Worm (Caenorhabditis elegans) whole organism, L1 larva: ENCODE data around the gene R10E4.1.

ENCODE experiments used
- C04F5.9 ChIP-seq: sonication (generic microtip); optimal IDR thresholded peaks from 2 replicates; lab custom pipeline; 2016; ENCODE audit warnings: missing genetic modification characterization, missing compliant biosample characterization
- Y116A8C.19 ChIP-seq: sonication (generic microtip); optimal IDR thresholded peaks from 2 replicates; lab custom pipeline; 2016; ENCODE audit warnings: missing compliant biosample characterization, missing genetic modification characterization, borderline replicate concordance
- aly-2 ChIP-seq: fragments of 150-350 bp; optimal IDR thresholded peaks from 2 replicates; lab custom pipeline; 2014; ENCODE audit warnings: missing biosample characterization, missing genetic modification characterization
- ceh-63 ChIP-seq: fragments of 200-800 bp; sonication (Bioruptor generic); optimal IDR thresholded peaks from 2 replicates; lab custom pipeline; 2018; ENCODE audit warnings: mild to moderate bottlenecking, missing genetic modification characterization, missing compliant biosample characterization
- ceh-8 ChIP-seq: fragments of 200-800 bp; sonication (Bioruptor generic); optimal IDR thresholded peaks from 2 replicates; lab custom pipeline; 2018; ENCODE audit warnings: mild to moderate bottlenecking, missing genetic modification characterization, moderate library complexity, missing compliant biosample characterization
- ceh-88 ChIP-seq: fragments of 200-800 bp; sonication (Bioruptor generic); IDR thresholded peaks from 2 replicates; pipeline ENCODE4 v1.3.6; 2022; ENCODE audit warnings: missing genetic modification characterization, missing compliant biosample characterization
- ceh-90 ChIP-seq: sonication (generic microtip); optimal IDR thresholded peaks from 2 replicates; lab custom pipeline; 2016; ENCODE audit warnings: missing genetic modification characterization, missing compliant biosample characterization
- ces-1 ChIP-seq: fragments of 150-350 bp; optimal IDR thresholded peaks from 2 replicates; lab custom pipeline; 2014; ENCODE audit warnings: missing biosample characterization, missing genetic modification reagents, missing genetic modification characterization
- dsc-1 ChIP-seq: sonication (generic microtip); optimal IDR thresholded peaks from 2 replicates; lab custom pipeline; 2016; ENCODE audit warnings: mild to moderate bottlenecking, missing genetic modification characterization, missing compliant biosample characterization
- efl-1 ChIP-seq, 4 experiments: fragments of 150-350 bp; optimal IDR thresholded peaks in 3 of 4; peaks in 1 of 4; 1 replicate in 1 of 4; 2 replicates in 3 of 4; lab custom pipeline; 2014; ENCODE audit warnings: missing biosample characterization in 2 of 4, missing genetic modification characterization in 2 of 4, missing genetic modification reagents in 2 of 4
- efl-3 ChIP-seq: fragments of 200-800 bp; sonication (Bioruptor generic); optimal IDR thresholded peaks from 2 replicates; lab custom pipeline; 2018; ENCODE audit warnings: mild to moderate bottlenecking, missing genetic modification characterization, missing compliant biosample characterization
- egl-13 ChIP-seq: sonication (generic microtip); optimal IDR thresholded peaks from 2 replicates; lab custom pipeline; 2016; ENCODE audit warnings: missing genotype, missing genetic modification reagents, missing genetic modification characterization, missing compliant biosample characterization
- elt-2 ChIP-seq: sonication (generic microtip); optimal IDR thresholded peaks from 2 replicates; lab custom pipeline; 2016; ENCODE audit warnings: missing genetic modification characterization, mild to moderate bottlenecking, inconsistent platforms, missing compliant biosample characterization, missing genetic modification reagents
- elt-3 ChIP-seq, 6 experiments: fragments of 150-350 bp in 1 of 6; sonication (generic microtip); optimal IDR thresholded peaks; 2 replicates each; lab custom pipeline; 2017 to 2018; ENCODE audit warnings: missing biosample characterization in 6 of 6, missing genetic modification characterization in 6 of 6, inconsistent platforms in 1 of 6
- fkh-8 ChIP-seq: sonication (generic microtip); optimal IDR thresholded peaks from 2 replicates; lab custom pipeline; 2016; ENCODE audit warnings: mild to moderate bottlenecking, missing genetic modification characterization, missing compliant biosample characterization
- fos-1 ChIP-seq: fragments of 150-350 bp; optimal IDR thresholded peaks from 2 replicates; lab custom pipeline; 2014; ENCODE audit warnings: missing biosample characterization, missing genetic modification characterization
- hpl-2 ChIP-seq: fragments of 150-350 bp; optimal IDR thresholded peaks from 2 replicates; lab custom pipeline; 2014; ENCODE audit warnings: missing biosample characterization, missing genetic modification reagents, missing genetic modification characterization
- irx-1 ChIP-seq: sonication (generic microtip); optimal IDR thresholded peaks from 2 replicates; lab custom pipeline; 2016; ENCODE audit warnings: missing genetic modification characterization, missing compliant biosample characterization
- jun-1 ChIP-seq: fragments of 150-350 bp; optimal IDR thresholded peaks from 2 replicates; lab custom pipeline; 2014; ENCODE audit warnings: missing biosample characterization, missing genetic modification reagents, missing genetic modification characterization
- lin-13 ChIP-seq: fragments of 150-350 bp; optimal IDR thresholded peaks from 2 replicates; lab custom pipeline; 2014; ENCODE audit warnings: missing biosample characterization, missing genetic modification reagents, missing genetic modification characterization
- lin-14 ChIP-seq: fragments of 200-800 bp; sonication (Bioruptor generic); optimal IDR thresholded peaks from 2 replicates; lab custom pipeline; 2018; ENCODE audit warnings: mild to moderate bottlenecking, missing genetic modification characterization, moderate library complexity, missing compliant biosample characterization
- lin-15B ChIP-seq: fragments of 150-350 bp; sonication (generic microtip); optimal IDR thresholded peaks from 3 replicates; lab custom pipeline; 2014; ENCODE audit warnings: missing biosample characterization, missing genetic modification characterization
- lin-35 ChIP-seq, 2 experiments: fragments of 150-350 bp; optimal IDR thresholded peaks; 2 replicates each; lab custom pipeline; 2014; ENCODE audit warnings: missing biosample characterization in 2 of 2, missing genetic modification characterization in 2 of 2, missing genetic modification reagents in 2 of 2
- lin-39 ChIP-seq: fragments of 150-350 bp; optimal IDR thresholded peaks from 2 replicates; lab custom pipeline; 2014; ENCODE audit warnings: missing biosample characterization, missing genetic modification reagents, missing genetic modification characterization
- lsy-2 ChIP-seq, 2 experiments: fragments of 150-350 bp; optimal IDR thresholded peaks; 2 replicates each; lab custom pipeline; 2014; ENCODE audit warnings: missing biosample characterization in 2 of 2, missing genetic modification characterization in 2 of 2
- mdl-1 ChIP-seq, 2 experiments: fragments of 150-350 bp; optimal IDR thresholded peaks; 2 replicates each; lab custom pipeline; 2014 to 2017; ENCODE audit warnings: missing biosample characterization in 2 of 2, missing genetic modification characterization in 2 of 2, inconsistent platforms in 1 of 2
- mef-2 ChIP-seq: fragments of 150-350 bp; optimal IDR thresholded peaks from 2 replicates; lab custom pipeline; 2014; ENCODE audit warnings: missing biosample characterization, missing genetic modification characterization
- mep-1 ChIP-seq: fragments of 150-350 bp; optimal IDR thresholded peaks from 2 replicates; lab custom pipeline; 2014; ENCODE audit warnings: missing biosample characterization, missing genetic modification characterization
- nhr-11 ChIP-seq: fragments of 150-350 bp; optimal IDR thresholded peaks from 2 replicates; lab custom pipeline; 2014; ENCODE audit warnings: missing biosample characterization, missing genetic modification characterization
- nhr-12 ChIP-seq: sonication (generic microtip); optimal IDR thresholded peaks from 2 replicates; lab custom pipeline; 2017; ENCODE audit warnings: missing biosample characterization, missing genetic modification characterization
- nhr-19 ChIP-seq: fragments of 200-800 bp; sonication (Bioruptor generic); conservative IDR thresholded peaks from 2 replicates; pipeline ENCODE4 v1.3.6; 2022; ENCODE audit warnings: missing genetic modification characterization, missing compliant biosample characterization
- nhr-20 ChIP-seq: sonication (generic microtip); optimal IDR thresholded peaks from 2 replicates; lab custom pipeline; 2016; ENCODE audit warnings: mild to moderate bottlenecking, missing genetic modification characterization, missing compliant biosample characterization
- nhr-237 ChIP-seq: fragments of 150-350 bp; optimal IDR thresholded peaks from 2 replicates; lab custom pipeline; 2014; ENCODE audit warnings: missing biosample characterization, missing genetic modification characterization
- nhr-47 ChIP-seq: sonication (generic microtip); optimal IDR thresholded peaks from 2 replicates; lab custom pipeline; 2016; ENCODE audit warnings: mild to moderate bottlenecking, missing genetic modification characterization, moderate library complexity, missing compliant biosample characterization
- nhr-71 ChIP-seq: sonication (generic microtip); optimal IDR thresholded peaks from 2 replicates; lab custom pipeline; 2016; ENCODE audit warnings: mild to moderate bottlenecking, missing genetic modification characterization, moderate library complexity, missing compliant biosample characterization
- nhr-77 ChIP-seq: fragments of 150-350 bp; optimal IDR thresholded peaks from 2 replicates; lab custom pipeline; 2014; ENCODE audit warnings: missing biosample characterization, missing genetic modification characterization
- nhr-85 ChIP-seq: sonication (generic microtip); peaks from one replicate; lab custom pipeline; 2016; ENCODE audit warnings: missing genetic modification characterization, inconsistent platforms, missing compliant biosample characterization
- nhr-90 ChIP-seq: sonication (generic microtip); optimal IDR thresholded peaks from 2 replicates; lab custom pipeline; 2016; ENCODE audit warnings: mild to moderate bottlenecking, missing genetic modification characterization, missing compliant biosample characterization; ENCODE audit not compliant: poor library complexity
- pax-3 ChIP-seq: fragments of 200-800 bp; sonication (Bioruptor generic); optimal IDR thresholded peaks from 2 replicates; lab custom pipeline; 2018; ENCODE audit warnings: mild to moderate bottlenecking, missing genetic modification characterization, moderate library complexity, missing compliant biosample characterization
- snu-23 ChIP-seq: sonication (generic microtip); optimal IDR thresholded peaks from 2 replicates; lab custom pipeline; 2016; ENCODE audit warnings: missing genetic modification characterization, missing compliant biosample characterization
- sox-4 ChIP-seq: sonication (generic microtip); optimal IDR thresholded peaks from 2 replicates; lab custom pipeline; 2016; ENCODE audit warnings: missing genetic modification characterization, missing compliant biosample characterization
- sup-37 ChIP-seq: fragments of 200-800 bp; sonication (Bioruptor generic); optimal IDR thresholded peaks from 2 replicates; lab custom pipeline; 2018; ENCODE audit warnings: mild to moderate bottlenecking, missing genetic modification characterization, missing compliant biosample characterization
- tbx-2 ChIP-seq: sonication (generic microtip); optimal IDR thresholded peaks from 2 replicates; lab custom pipeline; 2016; ENCODE audit warnings: missing genetic modification characterization, missing compliant biosample characterization
- tlp-1 ChIP-seq: fragments of 150-350 bp; optimal IDR thresholded peaks from 2 replicates; lab custom pipeline; 2014; ENCODE audit warnings: missing biosample characterization, missing genetic modification characterization
- unc-130 ChIP-seq: fragments of 150-350 bp; optimal IDR thresholded peaks from 2 replicates; lab custom pipeline; 2017; ENCODE audit warnings: missing biosample characterization, missing genetic modification characterization, inconsistent platforms
- unc-86 ChIP-seq: sonication (generic microtip); optimal IDR thresholded peaks from 2 replicates; lab custom pipeline; 2016; ENCODE audit warnings: missing genetic modification characterization, missing compliant biosample characterization
- unc-98 ChIP-seq: fragments of 200-800 bp; sonication (Bioruptor generic); IDR thresholded peaks from 2 replicates; pipeline ENCODE4 v1.3.6; 2022; ENCODE audit warnings: missing genetic modification characterization, missing compliant biosample characterization
- vab-15 ChIP-seq: sonication (generic microtip); optimal IDR thresholded peaks from 2 replicates; lab custom pipeline; 2017; ENCODE audit warnings: missing genotype, mild to moderate bottlenecking, missing genetic modification characterization, missing compliant biosample characterization
- zip-4 ChIP-seq: fragments of 200-800 bp; sonication (Bioruptor generic); optimal IDR thresholded peaks from 2 replicates; lab custom pipeline; 2018; ENCODE audit warnings: mild to moderate bottlenecking, missing genetic modification characterization, moderate library complexity, missing compliant biosample characterization
- ztf-11 ChIP-seq, 2 experiments: sonication (generic microtip); optimal IDR thresholded peaks; 2 replicates each; lab custom pipeline; 2016 to 2017; ENCODE audit warnings: missing genetic modification characterization in 2 of 2, missing biosample characterization in 1 of 2, missing compliant biosample characterization in 1 of 2
- ztf-4 ChIP-seq: fragments of 150-350 bp; optimal IDR thresholded peaks from 2 replicates; lab custom pipeline; 2014; ENCODE audit warnings: missing biosample characterization, missing genetic modification characterization

Gene R10E4.1

DNA sequence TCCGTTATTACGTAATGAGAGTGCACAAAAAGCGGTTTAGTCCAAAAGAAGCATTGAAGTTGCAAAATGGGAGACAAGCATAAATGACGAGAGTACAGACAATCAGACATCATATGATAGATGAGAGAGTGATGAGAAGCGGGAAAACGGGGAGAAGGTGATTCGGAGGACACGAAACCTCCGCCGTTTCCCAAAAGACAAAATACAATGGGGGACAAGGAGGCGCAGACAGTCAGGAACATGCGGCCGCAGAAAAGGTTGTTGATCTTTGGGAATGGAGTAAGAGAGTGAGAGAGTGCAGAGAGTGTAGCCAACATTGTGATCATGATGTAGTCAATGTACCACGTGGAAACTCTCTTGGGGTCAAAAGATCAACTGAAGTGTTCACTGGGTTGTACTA lies 31.9 kb upstream of the R10E4.1 start (continued):
- TF ChIP-seq nhr-47 (tag; lab: Kevin White, UChicago), result peak; percentile 94
- TF ChIP-seq jun-1 (tag; lab: Kevin White, UChicago), result peak; percentile 94
- TF ChIP-seq dsc-1, result peak; percentile 85
- TF ChIP-seq nhr-90, result peak; percentile 91
- TF ChIP-seq aly-2 (tag; lab: Kevin White, UChicago), result no peak
- no peak for TF ChIP-seq tlp-1 (tag; lab: Kevin White, UChicago)
- TF ChIP-seq lsy-2 (tag; optimal IDR thresholded peaks at IDR 0.05; lab: Kevin White, UChicago), result peak; percentile 88 to 90
- no peak for TF ChIP-seq efl-3 (GFP tag; lab: Kevin White, UChicago)
- TF ChIP-seq unc-86, result peak; percentile 88
- TF ChIP-seq nhr-71 (tag; lab: Kevin White, UChicago), result peak; percentile 98
- TF ChIP-seq egl-13 (tag; lab: Kevin White, UChicago), result peak; percentile 83
- no peak for TF ChIP-seq ceh-63 (GFP tag; lab: Kevin White, UChicago)
- TF ChIP-seq pax-3, result peak; percentile 80
- peak; percentile 99 for TF ChIP-seq nhr-85
- TF ChIP-seq efl-1 (optimal IDR thresholded peaks at IDR 0.05; lab: Kevin White, UChicago), result peak; percentile 80 to 84
- TF ChIP-seq efl-1 (GFP tag; optimal IDR thresholded peaks at IDR 0.05 in 1 of 2; lab: Kevin White, UChicago), result peak; percentile 65 to 95
- TF ChIP-seq nhr-77 (tag; lab: Kevin White, UChicago), result peak; percentile 95
- peak; percentile 89 for TF ChIP-seq nhr-19 (GFP tag; lab: Robert Waterston, UW)
- peak; percentile 89 for TF ChIP-seq irx-1 (tag; lab: Kevin White, UChicago)
- peak; percentile 93 for TF ChIP-seq nhr-237
- peak; percentile 100 for TF ChIP-seq nhr-20 (tag; lab: Kevin White, UChicago)
- no peak for TF ChIP-seq ztf-11 (tag; optimal IDR thresholded peaks at IDR 0.05; lab: Kevin White, UChicago)
- peak; percentile 93 for TF ChIP-seq tbx-2 (tag; lab: Kevin White, UChicago)
- TF ChIP-seq snu-23 (GFP tag; lab: Kevin White, UChicago), result peak; percentile 97
- TF ChIP-seq lin-39, result peak; percentile 19
- peak; percentile 65 for TF ChIP-seq nhr-12
- peak; percentile 62 for TF ChIP-seq C04F5.9 (tag; lab: Kevin White, UChicago)
- TF ChIP-seq vab-15 (tag; lab: Kevin White, UChicago), result no peak
- TF ChIP-seq fkh-8 (tag; lab: Kevin White, UChicago), result peak; percentile 97
- peak; percentile 85 for TF ChIP-seq fos-1
- TF ChIP-seq ceh-8, result peak; percentile 81
- peak; percentile 69 for TF ChIP-seq unc-130 (tag; lab: Kevin White, UChicago)
- peak; percentile 94 for TF ChIP-seq ztf-4 (tag; lab: Kevin White, UChicago)
- TF ChIP-seq lin-15B, result peak; percentile 25
- TF ChIP-seq sup-37, result peak; percentile 80
- peak; percentile 66 to 97 for TF ChIP-seq mdl-1 (tag; optimal IDR thresholded peaks at IDR 0.05; lab: Kevin White, UChicago)
- peak; percentile 15; the same call in 1 of the 2 replicates for TF ChIP-seq unc-98 (GFP tag; lab: Robert Waterston, UW)
- peak; percentile 49 for TF ChIP-seq zip-4 (GFP tag; lab: Kevin White, UChicago)
- peak; percentile 79 for TF ChIP-seq sox-4 (tag; lab: Kevin White, UChicago)
- TF ChIP-seq nhr-11 (tag; lab: Kevin White, UChicago), result peak; percentile 98
- TF ChIP-seq ceh-90 (tag; lab: Kevin White, UChicago), result no peak
- TF ChIP-seq lin-14 (GFP tag; lab: Kevin White, UChicago), result peak; percentile 99
- peak; percentile 79 to 87 for TF ChIP-seq lin-35 (GFP tag; optimal IDR thresholded peaks at IDR 0.05; lab: Kevin White, UChicago)
- TF ChIP-seq hpl-2 (GFP tag; lab: Kevin White, UChicago), result peak; percentile 72

DNA sequence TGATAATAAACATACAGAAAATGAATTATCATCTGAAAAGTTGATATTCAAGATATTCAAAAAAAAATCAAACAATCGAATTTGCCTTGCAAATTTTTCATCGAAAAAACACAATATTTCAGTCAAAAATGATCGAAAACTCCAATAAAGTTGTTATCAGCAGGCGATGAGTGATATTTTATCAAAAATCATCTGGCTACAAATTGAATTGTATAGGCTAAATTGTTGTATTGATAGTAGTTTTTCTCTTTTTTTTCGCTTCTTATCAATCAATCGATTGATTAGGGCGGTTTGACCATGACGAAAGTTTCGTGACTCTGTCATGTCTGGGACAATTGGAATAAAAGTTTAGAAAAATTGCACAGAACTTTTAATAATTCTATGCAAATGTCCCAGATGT lies 29.4 kb upstream of the R10E4.1 start:
- TF ChIP-seq lsy-2 (tag; optimal IDR thresholded peaks at IDR 0.05; lab: Kevin White, UChicago) (peak in 1 of 2 experiments; percentile 3), nhr-77 (tag; lab: Kevin White, UChicago) (no peak), efl-1 (optimal IDR thresholded peaks at IDR 0.05; lab: Kevin White, UChicago) (no peak), efl-1 (GFP tag; optimal IDR thresholded peaks at IDR 0.05 in 1 of 2; lab: Kevin White, UChicago) (peak in 1 of 2 experiments; percentile 90), Y116A8C.19 (tag; lab: Kevin White, UChicago) (no peak), mef-2 (tag; lab: Kevin White, UChicago) (no peak), nhr-47 (tag; lab: Kevin White, UChicago) (no peak), lin-15B (no peak), nhr-12 (no peak), mep-1 (tag; lab: Kevin White, UChicago) (no peak), lin-13 (GFP tag; lab: Kevin White, UChicago) (no peak), snu-23 (GFP tag; lab: Kevin White, UChicago) (no peak), nhr-19 (GFP tag; lab: Robert Waterston, UW) (no peak), nhr-237 (no peak), nhr-20 (tag; lab: Kevin White, UChicago) (peak; percentile 76), unc-86 (no peak), egl-13 (tag; lab: Kevin White, UChicago) (no peak), ces-1 (GFP tag; lab: Kevin White, UChicago) (no peak), elt-3 (tag; optimal IDR thresholded peaks at IDR 0.05; lab: Kevin White, UChicago) (peak in 3 of 6 experiments; percentile 10 to 51 (median 27)), ceh-88 (GFP tag; lab: Robert Waterston, UW) (no peak), elt-2 (tag; lab: Kevin White, UChicago) (peak; percentile 87)
